Worm (Caenorhabditis elegans) whole organism, late embryonic: ENCODE results near the gene F23F12.3.

Source experiments
- C08G9.2 ChIP-seq: sonication (generic microtip); optimal IDR thresholded peaks from 2 replicates; lab custom pipeline; 2016; ENCODE audit warnings: mild to moderate bottlenecking, missing genetic modification characterization, moderate library complexity, missing compliant biosample characterization
- F13H6.1 ChIP-seq: sonication (generic microtip); optimal IDR thresholded peaks from 2 replicates; lab custom pipeline; 2016; ENCODE audit warnings: missing genetic modification characterization, missing compliant biosample characterization
- Y22D7AL.16 ChIP-seq: sonication (generic microtip); optimal IDR thresholded peaks from 2 replicates; lab custom pipeline; 2016; ENCODE audit warnings: missing genetic modification characterization, missing compliant biosample characterization
- ahr-1 ChIP-seq: sonication (generic microtip); optimal IDR thresholded peaks from 2 replicates; lab custom pipeline; 2016; ENCODE audit warnings: missing genetic modification characterization, missing compliant biosample characterization
- ama-1 ChIP-seq: fragments of 150-350 bp; optimal IDR thresholded peaks from 2 replicates; lab custom pipeline; 2014
- ceh-14 ChIP-seq: sonication (generic microtip); optimal IDR thresholded peaks from 2 replicates; lab custom pipeline; 2016; ENCODE audit warnings: missing genotype, missing genetic modification characterization, missing compliant biosample characterization
- ceh-18 ChIP-seq: sonication (generic microtip); optimal IDR thresholded peaks from 2 replicates; lab custom pipeline; 2016; ENCODE audit warnings: missing genetic modification characterization, missing compliant biosample characterization
- ceh-19 ChIP-seq: fragments of 200-800 bp; sonication (Bioruptor generic); optimal IDR thresholded peaks from 2 replicates; lab custom pipeline; 2018; ENCODE audit warnings: mild to moderate bottlenecking, missing genetic modification characterization, missing compliant biosample characterization
- ceh-2 ChIP-seq: sonication (generic microtip); optimal IDR thresholded peaks from 2 replicates; lab custom pipeline; 2016; ENCODE audit warnings: missing genotype, missing genetic modification characterization, missing compliant biosample characterization
- ceh-22 ChIP-seq: sonication (generic microtip); optimal IDR thresholded peaks from 2 replicates; lab custom pipeline; 2017; ENCODE audit warnings: missing biosample characterization, missing genetic modification characterization
- ceh-24 ChIP-seq: sonication (generic microtip); optimal IDR thresholded peaks from 2 replicates; lab custom pipeline; 2016; ENCODE audit warnings: mild to moderate bottlenecking, missing genetic modification characterization, missing compliant biosample characterization
- ceh-30 ChIP-seq: fragments of 150-350 bp; optimal IDR thresholded peaks from 2 replicates; lab custom pipeline; 2014; ENCODE audit warnings: missing biosample characterization, missing genetic modification characterization
- ceh-34 ChIP-seq: sonication (generic microtip); optimal IDR thresholded peaks from 2 replicates; lab custom pipeline; 2016; ENCODE audit warnings: mild to moderate bottlenecking, missing genetic modification characterization, missing compliant biosample characterization
- ceh-45 ChIP-seq: fragments of 200-800 bp; sonication (Bioruptor generic); IDR thresholded peaks from 2 replicates; pipeline ENCODE4 v1.3.6; 2022; ENCODE audit warnings: missing genetic modification reagents, missing genetic modification characterization, missing compliant biosample characterization
- ceh-48 ChIP-seq: sonication (generic microtip); optimal IDR thresholded peaks from 2 replicates; lab custom pipeline; 2016; ENCODE audit warnings: missing genetic modification characterization, inconsistent platforms, missing compliant biosample characterization
- ceh-6 ChIP-seq: fragments of 200-800 bp; sonication (Bioruptor generic); optimal IDR thresholded peaks from 2 replicates; lab custom pipeline; 2018; ENCODE audit warnings: mild to moderate bottlenecking, missing genetic modification characterization, missing compliant biosample characterization
- ceh-9 ChIP-seq: sonication (generic microtip); optimal IDR thresholded peaks from 2 replicates; lab custom pipeline; 2016; ENCODE audit warnings: mild to moderate bottlenecking, missing genetic modification characterization, inconsistent platforms, missing compliant biosample characterization
- che-1 ChIP-seq: sonication (generic microtip); optimal IDR thresholded peaks from 2 replicates; lab custom pipeline; 2016; ENCODE audit warnings: mild to moderate bottlenecking, missing genetic modification characterization, missing compliant biosample characterization
- dmd-4 ChIP-seq: sonication (generic microtip); optimal IDR thresholded peaks from 2 replicates; lab custom pipeline; 2016; ENCODE audit warnings: borderline replicate concordance, missing genetic modification characterization, missing compliant biosample characterization
- dve-1 ChIP-seq: sonication (generic microtip); optimal IDR thresholded peaks from 2 replicates; lab custom pipeline; 2017; ENCODE audit warnings: antibody characterized with exemption, mild to moderate bottlenecking, missing genetic modification characterization, missing compliant biosample characterization
- elt-2 ChIP-seq: sonication (generic microtip); optimal IDR thresholded peaks from 2 replicates; lab custom pipeline; 2016; ENCODE audit warnings: missing genetic modification reagents, missing genetic modification characterization, missing compliant biosample characterization
- ets-4 ChIP-seq: sonication (generic microtip); optimal IDR thresholded peaks from 2 replicates; lab custom pipeline; 2016; ENCODE audit warnings: missing genetic modification characterization, missing compliant biosample characterization
- eyg-1 ChIP-seq: sonication (generic microtip); optimal IDR thresholded peaks from 2 replicates; lab custom pipeline; 2016; ENCODE audit warnings: missing genotype, missing genetic modification characterization, missing compliant biosample characterization
- fax-1 ChIP-seq: sonication (generic microtip); optimal IDR thresholded peaks from 2 replicates; lab custom pipeline; 2016; ENCODE audit warnings: missing genotype, missing genetic modification characterization, missing compliant biosample characterization
- fkh-10 ChIP-seq: fragments of 150-350 bp; optimal IDR thresholded peaks from 2 replicates; lab custom pipeline; 2014; ENCODE audit warnings: missing biosample characterization, missing genetic modification reagents, missing genetic modification characterization
- fkh-6 ChIP-seq: sonication (generic microtip); optimal IDR thresholded peaks from 2 replicates; lab custom pipeline; 2016; ENCODE audit warnings: missing genetic modification characterization, missing compliant biosample characterization
- gmeb-2 ChIP-seq: sonication (generic microtip); optimal IDR thresholded peaks from 2 replicates; lab custom pipeline; 2016; ENCODE audit warnings: missing genetic modification characterization, inconsistent platforms, missing compliant biosample characterization
- hlh-13 ChIP-seq: fragments of 200-800 bp; sonication (Bioruptor generic); optimal IDR thresholded peaks from 2 replicates; lab custom pipeline; 2018; ENCODE audit warnings: mild to moderate bottlenecking, missing genetic modification characterization, missing compliant biosample characterization
- hlh-15 ChIP-seq: sonication (generic microtip); optimal IDR thresholded peaks from 2 replicates; lab custom pipeline; 2016; ENCODE audit warnings: missing genetic modification characterization, missing compliant biosample characterization
- hlh-6 ChIP-seq: sonication (generic microtip); optimal IDR thresholded peaks from 2 replicates; lab custom pipeline; 2016; ENCODE audit warnings: missing genotype, missing genetic modification characterization, missing compliant biosample characterization
- hlh-8 ChIP-seq: sonication (generic microtip); optimal IDR thresholded peaks from 2 replicates; lab custom pipeline; 2016; ENCODE audit warnings: missing genotype, missing genetic modification characterization, missing compliant biosample characterization
- lim-6 ChIP-seq: sonication (generic microtip); optimal IDR thresholded peaks from 2 replicates; lab custom pipeline; 2016; ENCODE audit warnings: missing genetic modification characterization, missing compliant biosample characterization
- lin-11 ChIP-seq: fragments of 200-800 bp; sonication (Bioruptor generic); optimal IDR thresholded peaks from 2 replicates; lab custom pipeline; 2018; ENCODE audit warnings: mild to moderate bottlenecking, missing genetic modification characterization, missing compliant biosample characterization
- madf-2 ChIP-seq: sonication (generic microtip); optimal IDR thresholded peaks from 2 replicates; lab custom pipeline; 2017; ENCODE audit warnings: missing genetic modification characterization, missing compliant biosample characterization
- mec-3 ChIP-seq: sonication (generic microtip); optimal IDR thresholded peaks from 2 replicates; lab custom pipeline; 2016; ENCODE audit warnings: borderline replicate concordance, missing genetic modification characterization, missing compliant biosample characterization
- nfya-1 ChIP-seq: sonication (generic microtip); optimal IDR thresholded peaks from 2 replicates; lab custom pipeline; 2017; ENCODE audit warnings: missing genetic modification characterization, mild to moderate bottlenecking, missing compliant biosample characterization, antibody characterized with exemption, moderate library complexity
- nhr-11 ChIP-seq: fragments of 150-350 bp; optimal IDR thresholded peaks from 2 replicates; lab custom pipeline; 2014; ENCODE audit warnings: missing biosample characterization, missing genetic modification characterization
- npax-4 ChIP-seq: sonication (generic microtip); optimal IDR thresholded peaks from 2 replicates; lab custom pipeline; 2016; ENCODE audit warnings: missing genetic modification characterization, missing compliant biosample characterization
- pat-9 ChIP-seq: fragments of 200-800 bp; sonication (Bioruptor generic); optimal IDR thresholded peaks from 2 replicates; lab custom pipeline; 2018; ENCODE audit warnings: mild to moderate bottlenecking, missing genetic modification characterization, moderate library complexity, missing compliant biosample characterization
- pha-2 ChIP-seq: sonication (generic microtip); optimal IDR thresholded peaks from 2 replicates; lab custom pipeline; 2017; ENCODE audit warnings: mild to moderate bottlenecking, missing genetic modification characterization, missing compliant biosample characterization
- pha-4 ChIP-seq: fragments of 150-350 bp; optimal IDR thresholded peaks from 2 replicates; lab custom pipeline; 2018; ENCODE audit warnings: missing biosample characterization, missing genetic modification reagents, missing genetic modification characterization
- pqm-1 ChIP-seq: sonication (generic microtip); optimal IDR thresholded peaks from 2 replicates; lab custom pipeline; 2016; ENCODE audit warnings: missing genetic modification characterization, missing compliant biosample characterization
- pros-1 ChIP-seq: fragments of 150-350 bp; optimal IDR thresholded peaks from 2 replicates; lab custom pipeline; 2014; ENCODE audit warnings: missing biosample characterization, missing genetic modification reagents, missing genetic modification characterization
- rnt-1 ChIP-seq: sonication (generic microtip); optimal IDR thresholded peaks from 2 replicates; lab custom pipeline; 2016; ENCODE audit warnings: missing genetic modification characterization, missing compliant biosample characterization
- sox-2 ChIP-seq: fragments of 200-800 bp; sonication (Bioruptor generic); IDR thresholded peaks from 2 replicates; pipeline ENCODE4 v1.3.6; 2022; ENCODE audit warnings: missing genetic modification reagents, missing genetic modification characterization, missing compliant biosample characterization
- tbx-7 ChIP-seq: sonication (generic microtip); optimal IDR thresholded peaks from 2 replicates; lab custom pipeline; 2016; ENCODE audit warnings: missing genotype, missing genetic modification characterization, missing compliant biosample characterization
- ttx-3 ChIP-seq: sonication (generic microtip); optimal IDR thresholded peaks from 2 replicates; lab custom pipeline; 2016; ENCODE audit warnings: missing genetic modification reagents, missing genetic modification characterization, missing compliant biosample characterization
- unc-55 ChIP-seq: sonication (generic microtip); optimal IDR thresholded peaks from 2 replicates; lab custom pipeline; 2017; ENCODE audit warnings: missing biosample characterization, missing genetic modification reagents, missing genetic modification characterization
- unc-86 ChIP-seq: sonication (generic microtip); optimal IDR thresholded peaks from 2 replicates; lab custom pipeline; 2016; ENCODE audit warnings: missing genetic modification characterization, missing compliant biosample characterization
- ztf-16 ChIP-seq: sonication (generic microtip); optimal IDR thresholded peaks from 2 replicates; lab custom pipeline; 2017; ENCODE audit warnings: missing genetic modification characterization, missing compliant biosample characterization

The F23F12.3 gene

ce11 chrIII:6464113-6464571 is 36.2 kb upstream of the F23F12.3 start (continued):
- TF ChIP-seq lin-11 (tag; lab: Kevin White, UChicago) (no peak), nfya-1 (tag; lab: Kevin White, UChicago) (peak; percentile 90), ama-1 (lab: Kevin White, UChicago) (no peak), ceh-24 (tag; lab: Kevin White, UChicago) (no peak), hlh-13 (GFP tag; lab: Kevin White, UChicago) (no peak), ceh-14 (peak; percentile 24), unc-86 (tag; lab: Kevin White, UChicago) (no peak), hlh-6 (no peak), ceh-9 (no peak), C08G9.2 (tag; lab: Kevin White, UChicago) (peak; percentile 18), dmd-4 (tag; lab: Kevin White, UChicago) (no peak), fkh-10 (no peak), ceh-22 (tag; lab: Kevin White, UChicago) (no peak), Y22D7AL.16 (tag; lab: Kevin White, UChicago) (peak; percentile 34), fax-1 (tag; lab: Kevin White, UChicago) (no peak), npax-4 (tag; lab: Kevin White, UChicago) (no peak), F13H6.1 (peak; percentile 5), nhr-11 (tag; lab: Kevin White, UChicago) (no peak), elt-2 (peak; percentile 98), ceh-18 (tag; lab: Kevin White, UChicago) (peak; percentile 83), ceh-48 (no peak), che-1 (tag; lab: Kevin White, UChicago) (no peak), ztf-16 (tag; lab: Kevin White, UChicago) (no peak), ceh-2 (tag; lab: Kevin White, UChicago) (peak; percentile 47), pat-9 (peak; percentile 15), unc-55 (peak; percentile 28), ceh-34 (tag; lab: Kevin White, UChicago) (peak; percentile 39), mec-3 (tag; lab: Kevin White, UChicago) (no peak), ceh-6 (GFP tag; lab: Kevin White, UChicago) (no peak), eyg-1 (peak; percentile 32), tbx-7 (tag; lab: Kevin White, UChicago) (no peak), rnt-1 (tag; lab: Kevin White, UChicago) (peak; percentile 31), ceh-30 (no peak), madf-2 (tag; lab: Kevin White, UChicago) (no peak), gmeb-2 (no peak), fkh-6 (no peak), ceh-45 (GFP tag; lab: Robert Waterston, UW) (no peak), pha-2 (no peak), ttx-3 (tag; lab: Kevin White, UChicago) (no peak), pros-1 (peak; percentile 71), ceh-19 (GFP tag; lab: Kevin White, UChicago) (no peak), lim-6 (no peak), sox-2 (no peak), pqm-1 (tag; lab: Kevin White, UChicago) (peak; percentile 5)
- TF ChIP-seq, all 69 proteins: peak for 24

ce11 chrIII:6464913-6465312 is 35.4 kb upstream of the F23F12.3 start, which contains the start of gene nduf-2.2:
Gene nduf-2.2 (plus strand): TSS chrIII:6465222.
- no peak for TF ChIP-seq ceh-9
- no peak for TF ChIP-seq pqm-1 (tag; lab: Kevin White, UChicago)
- no peak for TF ChIP-seq ztf-16 (tag; lab: Kevin White, UChicago)
- TF ChIP-seq hlh-6, result no peak
- TF ChIP-seq eyg-1, result no peak
- TF ChIP-seq hlh-15 (tag; lab: Kevin White, UChicago), result no peak
- TF ChIP-seq unc-55, result no peak
- no peak for TF ChIP-seq ahr-1 (tag; lab: Kevin White, UChicago)
- no peak for TF ChIP-seq pha-4 (tag; lab: Kevin White, UChicago)
- no peak for TF ChIP-seq ets-4 (tag; lab: Kevin White, UChicago)
- TF ChIP-seq dve-1 (tag; lab: Kevin White, UChicago), result no peak
- TF ChIP-seq fkh-10, result no peak
- TF ChIP-seq hlh-8, result no peak
